Worm (Caenorhabditis elegans): Measurements from ENCODE around the gene C50F4.4.
A peak's percentile ranks its signal among the peaks of the same experiment; 100 is the strongest.

The C50F4.4 gene

ce11 chrV:9506931-9507330 is 29.6 kb upstream of the C50F4.4 start:
- no peak for TF ChIP-seq nhr-76 (tag; optimal IDR thresholded peaks at IDR 0.05)
- no peak for TF ChIP-seq hpl-2 (GFP tag; optimal IDR thresholded peaks at IDR 0.05)
- TF ChIP-seq elt-3 (tag; optimal IDR thresholded peaks at IDR 0.05), result no peak
- TF ChIP-seq unc-30 (tag; optimal IDR thresholded peaks at IDR 0.05), result no peak
- TF ChIP-seq nhr-71 (tag; optimal IDR thresholded peaks at IDR 0.05), result no peak
- TF ChIP-seq pag-3 (tag; optimal IDR thresholded peaks at IDR 0.05; ENCODE audit: borderline replicate concordance, insufficient read depth), result no peak
- peak in 1 of 2 experiments; percentile 40 for TF ChIP-seq lin-35 (GFP tag; optimal IDR thresholded peaks at IDR 0.05)
- TF ChIP-seq efl-1 (optimal IDR thresholded peaks at IDR 0.05), result no peak
- TF ChIP-seq efl-1 (GFP tag; optimal IDR thresholded peaks at IDR 0.05 in 1 of 2), result no peak
- TF ChIP-seq ces-1 (GFP tag; optimal IDR thresholded peaks at IDR 0.05), result no peak
- TF ChIP-seq ceh-82 (tag; optimal IDR thresholded peaks at IDR 0.05), result no peak
- no peak for TF ChIP-seq tbx-2 (tag; optimal IDR thresholded peaks at IDR 0.05)
- TF ChIP-seq unc-62 (GFP tag; optimal IDR thresholded peaks at IDR 0.05), result no peak
- TF ChIP-seq ztf-4 (tag; optimal IDR thresholded peaks at IDR 0.05), result no peak
- TF ChIP-seq C34B4.2 (tag; optimal IDR thresholded peaks at IDR 0.05), result no peak
- peak; percentile 72 for TF ChIP-seq elt-2 (tag; optimal IDR thresholded peaks at IDR 0.05)
- no peak for TF ChIP-seq mab-9 (GFP tag; IDR thresholded peaks at IDR 0.05)
- TF ChIP-seq sptf-1 (tag; optimal IDR thresholded peaks at IDR 0.05), result no peak
- TF ChIP-seq nhr-20 (tag; optimal IDR thresholded peaks at IDR 0.05), result peak; percentile 30
- peak in 1 of 2 experiments; percentile 11 for TF ChIP-seq mdl-1 (tag; optimal IDR thresholded peaks at IDR 0.05)
- no peak for TF ChIP-seq nhr-237 (tag; optimal IDR thresholded peaks at IDR 0.05)
- no peak for TF ChIP-seq unc-98 (GFP tag; IDR thresholded peaks at IDR 0.05)
- TF ChIP-seq pqm-1 (tag; optimal IDR thresholded peaks at IDR 0.05), result no peak
- no peak for TF ChIP-seq sox-4 (tag; optimal IDR thresholded peaks at IDR 0.05)
- TF ChIP-seq vab-15 (tag; optimal IDR thresholded peaks at IDR 0.05), result no peak
- TF ChIP-seq C16A3.4 (tag; optimal IDR thresholded peaks at IDR 0.05), result no peak
- TF ChIP-seq snu-23 (GFP tag; optimal IDR thresholded peaks at IDR 0.05), result no peak
- no peak for TF ChIP-seq mep-1 (tag; optimal IDR thresholded peaks at IDR 0.05)
- no peak for TF ChIP-seq blmp-1 (tag; optimal IDR thresholded peaks at IDR 0.05)
- TF ChIP-seq nhr-90 (tag; optimal IDR thresholded peaks at IDR 0.05; ENCODE audit: poor library complexity), result peak; percentile 2
- no peak for TF ChIP-seq lir-3 (tag; optimal IDR thresholded peaks at IDR 0.05; ENCODE audit: poor library complexity)
- TF ChIP-seq lin-14 (GFP tag; optimal IDR thresholded peaks at IDR 0.05), result no peak
- no peak for TF ChIP-seq lin-39 (tag; optimal IDR thresholded peaks at IDR 0.05)
- TF ChIP-seq fkh-8 (tag; optimal IDR thresholded peaks at IDR 0.05), result no peak
- no peak for TF ChIP-seq rnt-1 (tag; optimal IDR thresholded peaks at IDR 0.05)

- TF ChIP-seq elt-2 (tag; optimal IDR thresholded peaks at IDR 0.05), result peak; percentile 12
- no peak for TF ChIP-seq efl-1 (optimal IDR thresholded peaks at IDR 0.05)
- peak in 1 of 2 experiments; percentile 51 for TF ChIP-seq efl-1 (GFP tag; optimal IDR thresholded peaks at IDR 0.05 in 1 of 2)
- TF ChIP-seq lin-35 (GFP tag; optimal IDR thresholded peaks at IDR 0.05), result peak in 1 of 2 experiments; percentile 12
- peak in 1 of 6 experiments; percentile 4 for TF ChIP-seq elt-3 (tag; optimal IDR thresholded peaks at IDR 0.05)
- no peak for TF ChIP-seq F16B12.6 (tag; optimal IDR thresholded peaks at IDR 0.05)
- TF ChIP-seq lsy-2 (tag; optimal IDR thresholded peaks at IDR 0.05), result no peak
- TF ChIP-seq dsc-1 (tag; optimal IDR thresholded peaks at IDR 0.05), result no peak
- peak; percentile 13 for TF ChIP-seq nhr-20 (tag; optimal IDR thresholded peaks at IDR 0.05)
- TF ChIP-seq ztf-11 (tag; optimal IDR thresholded peaks at IDR 0.05), result no peak
Observed at ce11 chrV:9507742-9508141, 28.8 kb upstream of the C50F4.4 start, which contains the start of gene acs-14. Gene acs-14, plus strand, starts transcription at chrV:9508132.

DNA sequence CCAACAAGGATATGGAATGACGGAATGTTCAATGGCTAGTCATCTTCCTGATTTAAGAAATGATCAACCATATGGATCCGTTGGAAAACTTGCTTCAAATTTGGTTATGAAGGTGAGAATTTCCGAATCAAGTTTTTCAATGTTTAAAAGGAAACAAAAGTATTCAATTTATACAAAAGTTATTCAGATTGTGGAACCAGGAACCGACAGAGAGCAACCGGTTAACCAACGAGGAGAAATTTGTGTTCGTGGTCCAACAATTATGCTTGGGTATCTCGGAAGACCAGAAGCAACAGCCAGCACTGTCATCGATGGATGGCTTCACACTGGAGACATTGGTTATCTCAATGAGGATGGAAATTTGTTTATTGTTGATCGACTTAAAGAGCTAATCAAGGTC is 27.0 kb upstream of the C50F4.4 start:
- TF ChIP-seq pax-3 (tag; optimal IDR thresholded peaks at IDR 0.05), result no peak
- TF ChIP-seq fkh-8 (tag; optimal IDR thresholded peaks at IDR 0.05), result no peak
- no peak for TF ChIP-seq unc-30 (tag; optimal IDR thresholded peaks at IDR 0.05)
- TF ChIP-seq efl-1 (optimal IDR thresholded peaks at IDR 0.05), result no peak
- no peak for TF ChIP-seq efl-1 (GFP tag; optimal IDR thresholded peaks at IDR 0.05 in 1 of 2)
- no peak for TF ChIP-seq xbp-1 (tag; optimal IDR thresholded peaks at IDR 0.05)
- TF ChIP-seq nhr-71 (tag; optimal IDR thresholded peaks at IDR 0.05), result no peak
- no peak for TF ChIP-seq C04F5.9 (tag; optimal IDR thresholded peaks at IDR 0.05)
- TF ChIP-seq nhr-76 (tag; optimal IDR thresholded peaks at IDR 0.05), result no peak
- TF ChIP-seq nhr-85 (tag), result no peak
- no peak for TF ChIP-seq skn-1 (tag; optimal IDR thresholded peaks at IDR 0.05)
- no peak for TF ChIP-seq isw-1 (GFP tag; IDR thresholded peaks at IDR 0.05)
- no peak for TF ChIP-seq unc-86 (tag; optimal IDR thresholded peaks at IDR 0.05)
- no peak for TF ChIP-seq egl-27 (tag; optimal IDR thresholded peaks at IDR 0.05)
- TF ChIP-seq lin-15B (tag; optimal IDR thresholded peaks at IDR 0.05), result no peak
- no peak for TF ChIP-seq lin-14 (GFP tag; optimal IDR thresholded peaks at IDR 0.05)
- TF ChIP-seq irx-1 (tag; optimal IDR thresholded peaks at IDR 0.05), result no peak
- no peak for TF ChIP-seq ztf-11 (tag; optimal IDR thresholded peaks at IDR 0.05)
